Worm (Caenorhabditis elegans) whole organism, L1 larva: Measurements from ENCODE around the gene hsp-60.

ENCODE experiments used
- hlh-4 ChIP-seq: sonication (generic microtip); optimal IDR thresholded peaks from 2 replicates; lab custom pipeline; 2016; ENCODE audit warnings: mild to moderate bottlenecking, missing genetic modification characterization, missing compliant biosample characterization
- skn-1 ChIP-seq: fragments of 150-350 bp; optimal IDR thresholded peaks from 2 replicates; lab custom pipeline; 2014; ENCODE audit warnings: missing biosample characterization, missing genetic modification characterization
- ztf-11 ChIP-seq, 2 experiments: sonication (generic microtip); optimal IDR thresholded peaks; 2 replicates each; lab custom pipeline; 2016 to 2017; ENCODE audit warnings: missing genetic modification characterization in 2 of 2, missing biosample characterization in 1 of 2, missing compliant biosample characterization in 1 of 2

DNA sequence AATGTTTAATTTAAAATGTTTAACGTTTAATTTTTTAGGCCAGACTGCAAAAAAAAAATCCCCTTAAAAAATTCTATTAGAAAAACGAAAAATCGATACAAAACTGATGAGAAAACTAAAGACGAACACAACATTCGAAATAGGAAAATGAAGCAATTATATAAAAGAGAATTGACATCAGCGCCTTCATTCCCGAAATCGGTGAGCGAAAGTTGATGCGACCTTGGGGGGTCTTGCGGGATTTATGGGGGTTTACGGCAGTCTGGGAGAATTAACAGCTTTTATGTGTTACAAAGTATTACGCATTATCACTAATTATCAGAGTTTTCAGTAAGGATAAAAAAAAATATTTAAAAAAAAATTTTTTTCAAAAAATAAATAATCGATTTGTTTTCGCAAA lies 5.1 kb upstream of the hsp-60 start:
- TF ChIP-seq hlh-4, result no peak
- TF ChIP-seq skn-1 (tag; lab: Kevin White, UChicago), result no peak
- no peak for TF ChIP-seq ztf-11 (tag; optimal IDR thresholded peaks at IDR 0.05; lab: Kevin White, UChicago)
